Worm (Caenorhabditis elegans): Measurements from ENCODE around the gene suf-1.

The suf-1 gene

DNA sequence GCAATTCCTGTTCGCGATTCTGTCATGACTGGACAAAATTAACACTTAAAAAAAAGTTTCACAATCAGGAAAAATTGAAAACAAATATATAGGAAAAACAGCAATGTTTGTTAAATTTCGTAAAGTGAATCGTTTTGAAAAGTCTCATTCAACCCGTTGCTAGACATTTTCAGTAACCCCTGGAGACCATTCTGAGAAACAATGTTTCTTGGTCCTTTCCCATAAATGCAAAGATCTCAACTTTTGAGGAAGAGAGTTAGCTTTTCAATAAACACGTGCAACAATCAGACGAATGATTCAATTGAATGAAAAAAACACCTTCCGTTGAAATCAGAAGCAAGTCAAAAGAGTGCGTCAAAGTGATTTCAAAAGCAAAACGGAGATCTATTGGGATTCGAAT lies 6.4 kb downstream of the suf-1 start, which contains the start of gene F28C6.9:
Gene F28C6.9 (minus strand): TSS at position 101 of the 400 bp plus-strand sequence.
- TF ChIP-seq ets-7 (tag; optimal IDR thresholded peaks at IDR 0.05) = no peak
- TF ChIP-seq ama-1 (optimal IDR thresholded peaks at IDR 0.05) = no peak
- TF ChIP-seq F13C5.2 (tag; optimal IDR thresholded peaks at IDR 0.05) = no peak
- no peak for TF ChIP-seq hmg-4 (GFP tag; optimal IDR thresholded peaks at IDR 0.05)
- no peak for TF ChIP-seq flt-1 (GFP tag; IDR thresholded peaks at IDR 0.05)
- TF ChIP-seq hnd-1 (tag; optimal IDR thresholded peaks at IDR 0.05) = no peak
- TF ChIP-seq pes-1 (GFP tag; IDR thresholded peaks at IDR 0.05) = no peak
- TF ChIP-seq tbx-37 (GFP tag; conservative IDR thresholded peaks at IDR 0.05) = no peak
- TF ChIP-seq ceh-36 (tag; optimal IDR thresholded peaks at IDR 0.05) = no peak
- TF ChIP-seq aly-1 (tag; optimal IDR thresholded peaks at IDR 0.05) = no peak
- no peak for TF ChIP-seq tbx-11 (GFP tag; IDR thresholded peaks at IDR 0.05)
- TF ChIP-seq scrt-1 (GFP tag; IDR thresholded peaks at IDR 0.05) = no peak
- no peak for TF ChIP-seq sea-1 (GFP tag; conservative IDR thresholded peaks at IDR 0.05)

DNA sequence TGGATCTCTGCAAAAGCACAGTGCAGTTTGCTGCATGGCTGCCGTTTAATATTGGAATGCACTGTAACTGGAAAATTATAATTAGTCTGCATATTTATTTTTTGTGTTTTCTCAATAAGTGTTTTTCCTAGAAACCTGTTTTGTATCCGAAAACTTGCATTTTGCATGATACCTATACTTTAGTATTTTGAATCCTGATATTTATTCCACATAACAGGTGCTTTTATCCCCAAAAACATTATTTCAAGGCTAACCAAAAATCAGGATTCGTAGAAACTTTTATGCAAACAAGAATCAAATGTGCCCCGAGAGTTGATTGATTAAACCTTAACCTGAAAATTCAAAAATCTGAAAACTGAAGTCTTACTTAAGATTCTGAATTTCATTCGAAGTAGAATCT lies 6.9 kb downstream of the suf-1 start:
- TF ChIP-seq pes-1 (GFP tag; IDR thresholded peaks at IDR 0.05) = no peak
- TF ChIP-seq ets-7 (tag; optimal IDR thresholded peaks at IDR 0.05) = no peak
- TF ChIP-seq ceh-36 (tag; optimal IDR thresholded peaks at IDR 0.05) = no peak
- no peak for TF ChIP-seq aly-1 (tag; optimal IDR thresholded peaks at IDR 0.05)
- TF ChIP-seq B0310.2 (tag; optimal IDR thresholded peaks at IDR 0.05) = no peak
- no peak for TF ChIP-seq hmbx-1 (tag; optimal IDR thresholded peaks at IDR 0.05)
- no peak for TF ChIP-seq tra-4 (tag; optimal IDR thresholded peaks at IDR 0.05)
- TF ChIP-seq sea-1 (GFP tag; conservative IDR thresholded peaks at IDR 0.05) = no peak
- no peak for TF ChIP-seq tbx-11 (GFP tag; IDR thresholded peaks at IDR 0.05)
- TF ChIP-seq scrt-1 (GFP tag; IDR thresholded peaks at IDR 0.05) = no peak
- no peak for TF ChIP-seq ama-1 (optimal IDR thresholded peaks at IDR 0.05)
- TF ChIP-seq hmg-4 (GFP tag; optimal IDR thresholded peaks at IDR 0.05) = no peak
- no peak for TF ChIP-seq flt-1 (GFP tag; IDR thresholded peaks at IDR 0.05)
- no peak for TF ChIP-seq F13C5.2 (tag; optimal IDR thresholded peaks at IDR 0.05)
- no peak for TF ChIP-seq hnd-1 (tag; optimal IDR thresholded peaks at IDR 0.05)
- TF ChIP-seq tbx-37 (GFP tag; conservative IDR thresholded peaks at IDR 0.05) = no peak
- no peak for TF ChIP-seq ceh-13 (GFP tag; optimal IDR thresholded peaks at IDR 0.05)

DNA sequence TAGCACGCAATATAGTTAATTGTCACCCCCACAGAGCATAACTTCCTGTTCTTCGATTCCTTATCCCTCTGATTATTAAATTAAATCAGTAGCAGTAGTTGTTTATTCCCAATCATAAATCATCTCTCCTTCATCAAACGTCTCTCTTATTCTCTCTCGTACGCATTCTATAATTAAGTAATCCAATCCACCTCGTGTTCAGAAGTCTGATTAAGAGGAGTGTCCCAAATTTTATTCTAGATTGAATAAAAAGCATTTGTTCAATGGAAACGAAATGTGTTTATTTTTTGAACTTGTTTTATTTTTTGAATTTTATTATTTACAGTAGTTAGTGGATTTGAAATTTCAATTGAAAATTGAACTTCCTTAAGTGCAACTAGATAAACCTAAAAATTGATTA lies 7.7 kb downstream of the suf-1 start:
- TF ChIP-seq ama-1 (optimal IDR thresholded peaks at IDR 0.05) (no peak), B0310.2 (tag; optimal IDR thresholded peaks at IDR 0.05) (no peak), tbx-11 (GFP tag; IDR thresholded peaks at IDR 0.05) (no peak), pes-1 (GFP tag; IDR thresholded peaks at IDR 0.05) (no peak), flt-1 (GFP tag; IDR thresholded peaks at IDR 0.05) (no peak), F13C5.2 (tag; optimal IDR thresholded peaks at IDR 0.05) (no peak), ceh-13 (GFP tag; optimal IDR thresholded peaks at IDR 0.05) (no peak), hmbx-1 (tag; optimal IDR thresholded peaks at IDR 0.05) (no peak), ceh-36 (tag; optimal IDR thresholded peaks at IDR 0.05) (no peak), tra-4 (tag; optimal IDR thresholded peaks at IDR 0.05) (no peak)

DNA sequence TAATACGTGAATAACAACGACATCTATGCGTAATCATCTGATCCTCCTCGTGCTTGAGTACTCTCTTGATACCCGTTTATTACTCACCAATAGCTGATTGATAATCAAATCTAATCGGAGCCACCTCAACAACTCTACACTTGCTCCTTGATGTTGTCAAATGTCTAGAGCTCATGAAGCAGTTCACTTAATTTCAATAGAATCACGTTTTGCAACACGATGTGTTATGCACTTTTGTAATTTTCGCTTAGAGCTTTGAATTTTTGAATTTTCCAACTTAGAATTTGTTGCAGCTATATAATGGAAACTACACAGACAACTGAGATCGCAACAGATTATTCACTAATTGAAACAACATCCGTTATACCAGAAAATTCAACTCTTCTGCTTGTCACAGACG lies 8.8 kb downstream of the suf-1 start, which contains the start of gene T22C8.1:
Gene T22C8.1 (plus strand): TSS at position 301 of the 400 bp plus-strand sequence.
- TF ChIP-seq tbx-11 (GFP tag; IDR thresholded peaks at IDR 0.05) (no peak), hmg-4 (GFP tag; optimal IDR thresholded peaks at IDR 0.05) (no peak), ceh-36 (tag; optimal IDR thresholded peaks at IDR 0.05) (no peak), ama-1 (optimal IDR thresholded peaks at IDR 0.05) (no peak), tra-4 (tag; optimal IDR thresholded peaks at IDR 0.05) (no peak), F13C5.2 (tag; optimal IDR thresholded peaks at IDR 0.05) (no peak), pes-1 (GFP tag; IDR thresholded peaks at IDR 0.05) (no peak), aly-1 (tag; optimal IDR thresholded peaks at IDR 0.05) (no peak), ceh-13 (GFP tag; optimal IDR thresholded peaks at IDR 0.05) (no peak), tbx-37 (GFP tag; conservative IDR thresholded peaks at IDR 0.05) (no peak), ets-7 (tag; optimal IDR thresholded peaks at IDR 0.05) (no peak), hmbx-1 (tag; optimal IDR thresholded peaks at IDR 0.05) (no peak)

DNA sequence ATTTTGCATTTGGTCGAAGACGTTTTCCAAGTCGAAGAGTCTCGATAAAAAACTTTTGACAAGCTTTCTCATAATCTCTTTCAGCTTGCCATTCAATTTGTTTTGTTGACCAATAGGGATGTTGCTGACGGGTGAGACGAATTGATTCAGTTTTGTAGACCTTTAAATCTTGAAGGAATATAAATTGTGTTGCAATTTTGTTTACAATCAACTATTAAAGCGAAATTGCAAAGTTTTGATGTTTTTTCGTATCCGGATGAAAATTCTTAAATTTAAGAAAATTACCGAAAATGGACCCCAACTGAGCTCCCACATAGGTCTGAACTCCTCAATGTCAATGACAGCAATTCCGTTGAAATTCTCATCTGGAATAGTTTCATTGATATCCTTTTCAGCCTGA lies 12.5 kb downstream of the suf-1 start:
- no peak for TF ChIP-seq F13C5.2 (tag; optimal IDR thresholded peaks at IDR 0.05)
- TF ChIP-seq ceh-36 (tag; optimal IDR thresholded peaks at IDR 0.05) = no peak
- no peak for TF ChIP-seq ets-7 (tag; optimal IDR thresholded peaks at IDR 0.05)
- no peak for TF ChIP-seq tra-4 (tag; optimal IDR thresholded peaks at IDR 0.05)
- no peak for TF ChIP-seq sea-1 (GFP tag; conservative IDR thresholded peaks at IDR 0.05)
- TF ChIP-seq hmbx-1 (tag; optimal IDR thresholded peaks at IDR 0.05) = no peak
- TF ChIP-seq pes-1 (GFP tag; IDR thresholded peaks at IDR 0.05) = no peak
- TF ChIP-seq ceh-13 (GFP tag; optimal IDR thresholded peaks at IDR 0.05) = no peak
- no peak for TF ChIP-seq hnd-1 (tag; optimal IDR thresholded peaks at IDR 0.05)
- no peak for TF ChIP-seq scrt-1 (GFP tag; IDR thresholded peaks at IDR 0.05)

DNA sequence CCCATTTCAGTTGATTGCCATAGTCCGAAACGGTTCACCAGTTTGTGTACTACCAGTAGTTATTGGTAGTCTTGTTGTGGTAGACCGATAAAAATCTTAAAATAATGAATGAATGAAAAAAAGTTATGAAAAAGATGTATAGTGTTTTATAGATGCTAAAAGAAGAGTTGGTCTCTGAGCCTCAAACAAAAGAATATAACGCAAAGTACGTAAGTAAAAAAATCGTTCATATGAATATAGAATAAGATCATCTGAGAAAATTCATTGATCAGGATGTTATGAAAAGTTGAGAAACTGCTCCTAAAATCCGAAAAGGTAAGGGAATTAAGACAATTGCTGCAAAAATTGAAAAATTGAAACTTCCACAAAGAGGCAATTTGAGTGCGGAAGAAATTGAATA lies 13.9 kb downstream of the suf-1 start, which contains the start of gene chhy-1:
Gene chhy-1 (minus strand): TSS at position 101 of the 400 bp plus-strand sequence.
- no peak for TF ChIP-seq hmbx-1 (tag; optimal IDR thresholded peaks at IDR 0.05)
- no peak for TF ChIP-seq ama-1 (optimal IDR thresholded peaks at IDR 0.05)
- no peak for TF ChIP-seq ets-7 (tag; optimal IDR thresholded peaks at IDR 0.05)
- no peak for TF ChIP-seq F13C5.2 (tag; optimal IDR thresholded peaks at IDR 0.05)
- no peak for TF ChIP-seq flt-1 (GFP tag; IDR thresholded peaks at IDR 0.05)
- TF ChIP-seq tbx-11 (GFP tag; IDR thresholded peaks at IDR 0.05) = no peak
- no peak for TF ChIP-seq B0310.2 (tag; optimal IDR thresholded peaks at IDR 0.05)
- TF ChIP-seq aly-1 (tag; optimal IDR thresholded peaks at IDR 0.05) = no peak
- no peak for TF ChIP-seq hmg-4 (GFP tag; optimal IDR thresholded peaks at IDR 0.05)
- TF ChIP-seq pes-1 (GFP tag; IDR thresholded peaks at IDR 0.05) = no peak
- TF ChIP-seq ceh-13 (GFP tag; optimal IDR thresholded peaks at IDR 0.05) = no peak
- no peak for TF ChIP-seq ceh-36 (tag; optimal IDR thresholded peaks at IDR 0.05)
- TF ChIP-seq hnd-1 (tag; optimal IDR thresholded peaks at IDR 0.05) = no peak

DNA sequence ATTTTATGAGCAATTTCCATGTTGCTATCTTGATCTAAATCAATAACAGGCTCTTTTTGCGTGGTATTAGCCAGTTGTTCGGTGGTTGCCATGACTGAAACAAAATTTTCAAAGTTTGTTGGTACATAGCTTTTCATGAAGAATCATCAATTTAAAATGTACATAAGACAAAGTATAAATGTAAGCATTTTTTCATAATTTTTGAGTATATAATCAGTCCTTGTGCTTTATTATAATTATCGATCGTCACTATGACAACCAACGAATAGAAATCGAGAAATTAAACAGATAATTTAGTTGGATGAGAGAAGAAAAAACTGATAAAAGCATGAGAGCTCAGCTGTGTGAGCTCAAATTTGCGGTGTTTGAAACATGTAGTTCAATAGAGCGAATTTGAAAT lies 18.2 kb downstream of the suf-1 start, which contains the start of gene T22C8.3:
Gene T22C8.3 (minus strand): TSS at position 101 of the 400 bp plus-strand sequence.
- no peak for TF ChIP-seq hnd-1 (tag; optimal IDR thresholded peaks at IDR 0.05)
- TF ChIP-seq pes-1 (GFP tag; IDR thresholded peaks at IDR 0.05) = no peak
- no peak for TF ChIP-seq scrt-1 (GFP tag; IDR thresholded peaks at IDR 0.05)

DNA sequence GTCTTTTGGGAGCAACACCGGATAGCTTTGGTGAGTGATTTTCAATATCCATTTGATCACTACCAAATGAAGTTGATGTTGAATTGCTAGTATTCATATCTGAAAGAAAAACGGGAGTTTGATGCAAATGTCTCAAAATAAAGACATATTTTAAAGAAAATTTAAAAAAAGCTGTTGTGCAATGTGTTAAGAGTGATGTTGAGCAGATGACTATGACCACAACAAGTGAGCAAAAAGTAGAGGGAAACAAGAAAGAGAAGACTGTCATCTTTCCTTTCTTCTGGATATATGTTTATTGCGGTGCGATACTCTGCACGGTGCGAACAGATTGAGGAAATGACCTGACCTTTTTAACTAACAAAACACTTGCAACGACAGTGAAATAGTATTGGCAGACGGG lies 19.8 kb downstream of the suf-1 start, which contains the start of gene T22C8.4:
Gene T22C8.4 (minus strand): TSS at position 101 of the 400 bp plus-strand sequence.
- TF ChIP-seq tra-4 (tag; optimal IDR thresholded peaks at IDR 0.05) = no peak
- TF ChIP-seq pes-1 (GFP tag; IDR thresholded peaks at IDR 0.05) = no peak
- no peak for TF ChIP-seq tbx-37 (GFP tag; conservative IDR thresholded peaks at IDR 0.05)
- TF ChIP-seq ets-7 (tag; optimal IDR thresholded peaks at IDR 0.05) = no peak
- no peak for TF ChIP-seq aly-1 (tag; optimal IDR thresholded peaks at IDR 0.05)
- TF ChIP-seq ceh-36 (tag; optimal IDR thresholded peaks at IDR 0.05) = no peak
- no peak for TF ChIP-seq ama-1 (optimal IDR thresholded peaks at IDR 0.05)
- no peak for TF ChIP-seq scrt-1 (GFP tag; IDR thresholded peaks at IDR 0.05)
- TF ChIP-seq hmbx-1 (tag; optimal IDR thresholded peaks at IDR 0.05) = no peak
- TF ChIP-seq tbx-11 (GFP tag; IDR thresholded peaks at IDR 0.05) = no peak
- TF ChIP-seq B0310.2 (tag; optimal IDR thresholded peaks at IDR 0.05) = no peak
- TF ChIP-seq sea-1 (GFP tag; conservative IDR thresholded peaks at IDR 0.05) = no peak
- TF ChIP-seq flt-1 (GFP tag; IDR thresholded peaks at IDR 0.05) = no peak
- no peak for TF ChIP-seq ceh-13 (GFP tag; optimal IDR thresholded peaks at IDR 0.05)
- TF ChIP-seq hnd-1 (tag; optimal IDR thresholded peaks at IDR 0.05) = no peak
